Worm (Caenorhabditis elegans): ENCODE data around the gene ZK673.1.

DNA sequence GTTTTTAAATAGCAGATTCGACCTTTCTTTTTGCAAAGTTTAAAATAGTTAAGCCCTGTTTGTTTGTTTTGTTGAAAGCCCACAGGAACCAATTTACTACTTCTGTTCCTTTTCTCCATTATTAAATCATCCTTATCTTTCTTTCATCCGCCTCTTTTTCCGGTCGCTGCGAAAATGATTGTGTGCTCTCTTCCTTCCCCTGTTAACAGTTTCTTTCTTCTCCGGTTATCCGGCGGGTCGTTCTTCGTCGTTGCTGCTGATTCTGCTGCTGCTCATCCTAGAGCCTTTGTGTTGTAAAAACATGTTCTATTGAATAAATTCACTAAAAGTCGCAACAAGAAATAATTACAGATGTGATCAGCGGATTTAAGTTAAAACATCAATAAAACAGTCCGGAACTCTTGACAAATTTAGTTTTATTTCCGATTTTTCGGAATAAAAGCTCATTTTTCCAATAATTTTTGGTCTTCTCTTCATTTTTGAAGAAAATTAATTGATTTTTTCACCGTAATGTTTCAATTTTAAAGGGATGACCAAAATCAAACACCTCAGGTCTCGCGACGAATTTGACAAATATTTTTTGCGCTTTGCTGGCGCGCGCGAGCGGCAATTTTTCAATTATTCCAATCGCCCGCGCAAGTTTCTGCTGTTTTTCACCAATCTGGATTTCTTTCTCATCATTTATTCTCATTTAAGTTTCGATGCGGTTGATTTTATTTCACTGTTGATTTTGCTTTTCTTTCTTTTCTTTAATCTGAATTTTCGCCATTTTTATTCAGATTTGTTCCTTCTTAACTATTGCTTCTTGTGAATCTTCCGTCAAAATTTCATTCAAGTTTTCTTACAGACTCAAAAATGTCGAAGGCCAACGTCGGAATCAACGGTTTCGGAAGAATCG, 49.4 kb upstream of the ZK673.1 start, which contains the start of gene gpd-1:
- no peak for TF ChIP-seq Y53F4B.3 (GFP tag; IDR thresholded peaks at IDR 0.05)
- peak; percentile 62 for TF ChIP-seq mcd-1 (GFP tag; IDR thresholded peaks at IDR 0.05)
- peak; percentile 93 for TF ChIP-seq B0019.2 (GFP tag; conservative IDR thresholded peaks at IDR 0.05)
- TF ChIP-seq F49E8.2 (tag; optimal IDR thresholded peaks at IDR 0.05; ENCODE audit: insufficient read depth) = peak; percentile 62
- TF ChIP-seq ztf-26 (tag; optimal IDR thresholded peaks at IDR 0.05) = no peak
- TF ChIP-seq snpc-4 (GFP tag; optimal IDR thresholded peaks at IDR 0.05) = peak; percentile 36
- TF ChIP-seq snpc-4 (tag; optimal IDR thresholded peaks at IDR 0.05) = peak in 2 of 4 experiments; percentile 2 to 53
